5 worm cellular contexts compared by ENCODE assay signal in the genomic region with DNA sequence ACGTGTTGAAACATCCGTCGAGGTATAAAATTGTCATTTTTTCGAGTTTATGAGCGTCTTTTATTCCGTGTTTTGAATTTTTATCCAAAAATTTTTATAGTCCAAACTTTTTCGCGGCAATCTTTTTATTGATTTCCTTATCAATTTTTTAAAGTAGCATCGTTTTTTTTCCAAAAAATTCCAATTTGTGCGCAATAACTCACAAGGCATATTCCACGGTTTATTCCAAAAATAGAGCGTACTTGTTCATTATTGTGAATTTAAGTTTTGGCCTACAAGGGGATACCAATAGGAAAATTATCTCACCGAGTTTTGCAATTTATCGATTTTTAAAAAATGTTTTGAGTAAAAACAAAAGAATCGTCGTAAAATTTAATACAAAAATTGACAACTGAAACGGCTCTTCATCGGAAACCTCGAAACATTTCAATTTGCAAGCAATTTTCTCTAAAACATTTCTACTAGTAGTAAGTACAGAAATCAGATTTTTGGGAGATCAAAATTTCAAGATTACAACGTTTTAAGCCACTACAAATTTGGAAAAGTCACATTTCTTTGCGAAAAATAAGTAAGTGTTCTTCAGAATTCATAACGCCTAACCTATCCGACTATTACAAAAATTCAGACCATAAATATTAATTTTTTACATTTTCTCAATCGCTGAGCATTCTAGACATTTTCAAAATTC.
TF ChIP-seq lines count a peak whose summit lies in the region.

No protein-coding gene starts in this region.

TF ChIP-seq in whole organism, L1 larva, 84 proteins besides CTCF, POLR2A, EP300 and RAD21 (continues in another document):
- TF ChIP-seq sox-4 (tag; optimal IDR thresholded peaks at IDR 0.05; lab: Kevin White, UChicago) (no peak), lir-3 (tag; optimal IDR thresholded peaks at IDR 0.05; lab: Kevin White, UChicago; ENCODE audit: poor library complexity) (no peak), nhr-11 (tag; optimal IDR thresholded peaks at IDR 0.05; lab: Kevin White, UChicago) (no peak), aha-1 (tag; optimal IDR thresholded peaks at IDR 0.05; lab: Kevin White, UChicago) (no peak), ceh-88 (GFP tag; IDR thresholded peaks at IDR 0.05; lab: Robert Waterston, UW) (no peak), fkh-10 (GFP tag; optimal IDR thresholded peaks at IDR 0.05; lab: Kevin White, UChicago) (no peak), lin-39 (tag; optimal IDR thresholded peaks at IDR 0.05; lab: Kevin White, UChicago) (peak; percentile 47), dsc-1 (tag; optimal IDR thresholded peaks at IDR 0.05; lab: Kevin White, UChicago) (no peak), nhr-76 (tag; optimal IDR thresholded peaks at IDR 0.05; lab: Kevin White, UChicago) (no peak), C34B4.2 (tag; optimal IDR thresholded peaks at IDR 0.05; lab: Kevin White, UChicago) (no peak), fos-1 (tag; optimal IDR thresholded peaks at IDR 0.05; lab: Kevin White, UChicago) (no peak), tlp-1 (tag; optimal IDR thresholded peaks at IDR 0.05; lab: Kevin White, UChicago) (no peak), jun-1 (tag; optimal IDR thresholded peaks at IDR 0.05; lab: Kevin White, UChicago) (no peak), nhr-85 (tag; lab: Kevin White, UChicago) (no peak), nhr-90 (tag; optimal IDR thresholded peaks at IDR 0.05; lab: Kevin White, UChicago; ENCODE audit: poor library complexity) (peak; percentile 42), fkh-4 (tag; optimal IDR thresholded peaks at IDR 0.05; lab: Kevin White, UChicago; ENCODE audit: borderline replicate concordance) (no peak), C16A3.4 (tag; optimal IDR thresholded peaks at IDR 0.05; lab: Kevin White, UChicago) (no peak)

TF ChIP-seq in whole organism, L3 larva, 47 proteins besides CTCF, POLR2A, EP300 and RAD21:
- TF ChIP-seq zag-1 (tag; optimal IDR thresholded peaks at IDR 0.05; lab: Kevin White, UChicago) (no peak), ceh-28 (tag; optimal IDR thresholded peaks at IDR 0.05; lab: Kevin White, UChicago) (peak; percentile 28), nhr-23 (tag; optimal IDR thresholded peaks at IDR 0.05; lab: Kevin White, UChicago) (peak; percentile 21), elt-2 (tag; optimal IDR thresholded peaks at IDR 0.05; lab: Kevin White, UChicago) (peak; percentile 34)

TF ChIP-seq in whole organism, early embryonic, 17 proteins besides CTCF, POLR2A, EP300 and RAD21:
- TF ChIP-seq ceh-13 (GFP tag; optimal IDR thresholded peaks at IDR 0.05; lab: Kevin White, UChicago) (no peak), F13C5.2 (tag; optimal IDR thresholded peaks at IDR 0.05; lab: Kevin White, UChicago) (peak; percentile 1)

TF ChIP-seq in whole organism, midembryonic, 9 proteins besides CTCF, POLR2A, EP300 and RAD21:
- TF ChIP-seq tab-1 (GFP tag; IDR thresholded peaks at IDR 0.05; lab: Robert Waterston, UW) (no peak), ztf-23 (GFP tag; IDR thresholded peaks at IDR 0.05; lab: Robert Waterston, UW) (0 out of 2 replicates have a peak, but pooled peaks have one; percentile 4)

TF ChIP-seq in whole organism, young adult, 124 proteins besides CTCF, POLR2A, EP300 and RAD21:
- TF ChIP-seq hmg-1.2 (GFP tag; IDR thresholded peaks at IDR 0.05; lab: Robert Waterston, UW) = 0 out of 2 replicates have a peak, but pooled peaks have one; percentile 9
- no peak for TF ChIP-seq hmg-20 (GFP tag; IDR thresholded peaks at IDR 0.05; lab: Robert Waterston, UW)
- no peak for TF ChIP-seq mes-4 (tag; optimal IDR thresholded peaks at IDR 0.05; lab: Kevin White, UChicago)
- no peak for TF ChIP-seq egl-44 (GFP tag; IDR thresholded peaks at IDR 0.05; lab: Robert Waterston, UW)
- no peak for TF ChIP-seq sdz-38 (tag; optimal IDR thresholded peaks at IDR 0.05; lab: Kevin White, UChicago)
- TF ChIP-seq ama-1 (optimal IDR thresholded peaks at IDR 0.05; lab: Kevin White, UChicago) = no peak
- no peak for TF ChIP-seq ama-1 (GFP tag; optimal IDR thresholded peaks at IDR 0.05; lab: Kevin White, UChicago)
- TF ChIP-seq ztf-26 (tag; optimal IDR thresholded peaks at IDR 0.05; lab: Kevin White, UChicago) = no peak
- peak; percentile 41 for TF ChIP-seq lin-40 (tag; optimal IDR thresholded peaks at IDR 0.05; lab: Kevin White, UChicago)
- TF ChIP-seq dpff-1 (tag; optimal IDR thresholded peaks at IDR 0.05; lab: Kevin White, UChicago) = no peak
- TF ChIP-seq ceh-27 (GFP tag; optimal IDR thresholded peaks at IDR 0.05; lab: Kevin White, UChicago) = no peak
- TF ChIP-seq madf-3 (GFP tag; IDR thresholded peaks at IDR 0.05; lab: Robert Waterston, UW) = no peak
- no peak for TF ChIP-seq B0336.3 (GFP tag; IDR thresholded peaks at IDR 0.05; lab: Robert Waterston, UW)
- TF ChIP-seq F57A8.1 (GFP tag; optimal IDR thresholded peaks at IDR 0.05; lab: Kevin White, UChicago) = no peak
- no peak for TF ChIP-seq nhr-90 (tag; optimal IDR thresholded peaks at IDR 0.05; lab: Kevin White, UChicago)
- peak in 1 of 3 experiments; percentile 53 for TF ChIP-seq lin-35 (GFP tag; optimal IDR thresholded peaks at IDR 0.05; lab: Kevin White, UChicago)
- TF ChIP-seq nfyb-1 (GFP tag; IDR thresholded peaks at IDR 0.05; lab: Robert Waterston, UW) = no peak
